Fruit fly (Drosophila melanogaster): ENCODE data around the gene Stip1.
A peak's percentile ranks its signal among the peaks of the same experiment; 100 is the strongest.

Stip1 gene

DNA sequence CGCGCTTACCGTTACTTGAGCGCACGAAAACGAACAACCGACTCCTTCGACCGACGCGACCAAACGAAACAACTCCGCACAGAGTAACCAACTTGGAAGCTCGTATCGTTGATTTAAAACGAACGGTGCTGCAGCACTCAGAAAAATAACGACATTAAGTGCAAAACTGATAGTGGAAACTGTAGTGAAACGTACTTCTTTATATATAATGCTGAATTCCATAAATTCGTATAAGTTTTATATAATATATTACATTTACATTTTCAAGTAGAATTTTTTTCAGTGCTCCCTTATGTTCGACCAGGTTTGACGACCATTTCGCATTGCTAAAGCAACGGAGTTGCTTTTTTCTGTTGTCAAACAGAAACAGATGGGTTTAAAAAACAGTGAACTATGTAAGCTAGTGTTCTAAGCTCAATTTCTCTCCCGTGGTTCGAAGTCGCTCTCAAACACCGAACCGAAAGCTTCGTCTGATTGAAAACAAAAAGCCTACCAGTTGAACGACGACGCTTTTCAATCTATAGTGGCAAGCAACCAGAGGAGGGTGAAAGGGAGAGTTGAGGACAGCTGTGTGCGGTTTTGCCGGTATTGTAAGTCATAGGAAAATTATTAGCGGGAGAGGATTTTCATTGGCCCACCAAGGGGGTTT lies 27.4 kb upstream of the Stip1 start, which contains the start of gene CG17075 (continued):
- TF ChIP-seq sob (GFP tag; IDR thresholded peaks at IDR 0.05): peak; percentile 97
- peak; percentile 85 for TF ChIP-seq CG6254 (GFP tag; optimal IDR thresholded peaks at IDR 0.05)
- TF ChIP-seq Vsx1 (GFP tag; optimal IDR thresholded peaks at IDR 0.05): peak; percentile 84
- TF ChIP-seq CG11696 (GFP tag; IDR thresholded peaks at IDR 0.05): peak; percentile 77
- peak; percentile 83 for TF ChIP-seq Fer2 (tag; optimal IDR thresholded peaks at IDR 0.05)
- TF ChIP-seq sna (GFP tag; IDR thresholded peaks at IDR 0.05; ENCODE audit: partially characterized antibody): no peak
- TF ChIP-seq Dip3 (GFP tag; optimal IDR thresholded peaks at IDR 0.05): peak; percentile 71
- peak; percentile 73; the same call in 1 of the 2 replicates for TF ChIP-seq chm (GFP tag; IDR thresholded peaks at IDR 0.05)
- no peak for TF ChIP-seq luna (GFP tag; optimal IDR thresholded peaks at IDR 0.05)
- peak; percentile 98 for TF ChIP-seq CG7556 (GFP tag; optimal IDR thresholded peaks at IDR 0.05)
- TF ChIP-seq stc (GFP tag; IDR thresholded peaks at IDR 0.05): peak; percentile 93
- peak; percentile 80 for TF ChIP-seq B-H2 (GFP tag; optimal IDR thresholded peaks at IDR 0.05)
- TF ChIP-seq CG15479 (GFP tag; optimal IDR thresholded peaks at IDR 0.05): no peak
- peak; percentile 89 for TF ChIP-seq tio (GFP tag; optimal IDR thresholded peaks at IDR 0.05)
- TF ChIP-seq Rfx (GFP tag; IDR thresholded peaks at IDR 0.05): peak; percentile 98
- TF ChIP-seq CG5180 (GFP tag; optimal IDR thresholded peaks at IDR 0.05): peak; percentile 99
- peak; percentile 96 for TF ChIP-seq HHEX (GFP tag; optimal IDR thresholded peaks at IDR 0.05)
- TF ChIP-seq vnd (GFP tag; IDR thresholded peaks at IDR 0.05; ENCODE audit: partially characterized antibody): no peak
- peak; percentile 79 for TF ChIP-seq exex (tag; optimal IDR thresholded peaks at IDR 0.05)
- peak; percentile 91 for TF ChIP-seq MBD-R2 (GFP tag; IDR thresholded peaks at IDR 0.05)
- peak; percentile 67 for TF ChIP-seq p53 (GFP tag; optimal IDR thresholded peaks at IDR 0.05)
- TF ChIP-seq CG30403 (GFP tag; optimal IDR thresholded peaks at IDR 0.05): peak; percentile 96
- TF ChIP-seq Bteb2 (GFP tag; optimal IDR thresholded peaks at IDR 0.05): peak; percentile 68
- peak; percentile 84 for TF ChIP-seq otp (GFP tag; IDR thresholded peaks at IDR 0.05)
- TF ChIP-seq CG9609 (GFP tag; optimal IDR thresholded peaks at IDR 0.05): peak; percentile 57
- TF ChIP-seq gem (tag; optimal IDR thresholded peaks at IDR 0.05): peak; percentile 97
- peak; percentile 98 for TF ChIP-seq Hmr (GFP tag; optimal IDR thresholded peaks at IDR 0.05)
- no peak for TF ChIP-seq prd (optimal IDR thresholded peaks at IDR 0.05)
- peak; percentile 95 for TF ChIP-seq prd (GFP tag; IDR thresholded peaks at IDR 0.05)
- peak; percentile 92 for TF ChIP-seq sisA (GFP tag; IDR thresholded peaks at IDR 0.05)
- TF ChIP-seq gfzf (GFP tag; optimal IDR thresholded peaks at IDR 0.05): no peak
- TF ChIP-seq CG12391 (tag; optimal IDR thresholded peaks at IDR 0.05): peak; percentile 96
- peak; percentile 42 for TF ChIP-seq wek (GFP tag; optimal IDR thresholded peaks at IDR 0.05)
- TF ChIP-seq vvl (GFP tag; IDR thresholded peaks at IDR 0.05): peak; percentile 98
- TF ChIP-seq Sox100B (GFP tag; optimal IDR thresholded peaks at IDR 0.05): peak; percentile 92
- TF ChIP-seq knrl (GFP tag; IDR thresholded peaks at IDR 0.05; ENCODE audit: partially characterized antibody): no peak
- TF ChIP-seq CG34376 (GFP tag; optimal IDR thresholded peaks at IDR 0.05): peak; percentile 80
- peak; percentile 63 for TF ChIP-seq CG30020 (tag; optimal IDR thresholded peaks at IDR 0.05)
- peak; percentile 94 for TF ChIP-seq CG13894 (tag; optimal IDR thresholded peaks at IDR 0.05)
- TF ChIP-seq CG14860 (GFP tag; IDR thresholded peaks at IDR 0.05; ENCODE audit: partially characterized antibody): no peak
- peak; percentile 41 for TF ChIP-seq ftz-f1 (GFP tag; optimal IDR thresholded peaks at IDR 0.05)
- TF ChIP-seq lab (GFP tag; optimal IDR thresholded peaks at IDR 0.05): peak; percentile 98
- TF ChIP-seq chn (GFP tag; optimal IDR thresholded peaks at IDR 0.05): peak; percentile 83
- peak; percentile 95 for TF ChIP-seq CG6683 (GFP tag; optimal IDR thresholded peaks at IDR 0.05)
- peak; percentile 81; the same call in 2 of the 3 replicates for TF ChIP-seq CG2199 (GFP tag; IDR thresholded peaks at IDR 0.05)
- TF ChIP-seq klu (GFP tag; IDR thresholded peaks at IDR 0.05): peak; percentile 92
- peak; percentile 87 for TF ChIP-seq schlank (tag; optimal IDR thresholded peaks at IDR 0.05)
- peak; percentile 78 for TF ChIP-seq trem (tag; optimal IDR thresholded peaks at IDR 0.05)
- TF ChIP-seq pb (GFP tag; optimal IDR thresholded peaks at IDR 0.05): peak; percentile 42
